Fruit fly (Drosophila melanogaster): ENCODE results near the gene CG15864.

DNA sequence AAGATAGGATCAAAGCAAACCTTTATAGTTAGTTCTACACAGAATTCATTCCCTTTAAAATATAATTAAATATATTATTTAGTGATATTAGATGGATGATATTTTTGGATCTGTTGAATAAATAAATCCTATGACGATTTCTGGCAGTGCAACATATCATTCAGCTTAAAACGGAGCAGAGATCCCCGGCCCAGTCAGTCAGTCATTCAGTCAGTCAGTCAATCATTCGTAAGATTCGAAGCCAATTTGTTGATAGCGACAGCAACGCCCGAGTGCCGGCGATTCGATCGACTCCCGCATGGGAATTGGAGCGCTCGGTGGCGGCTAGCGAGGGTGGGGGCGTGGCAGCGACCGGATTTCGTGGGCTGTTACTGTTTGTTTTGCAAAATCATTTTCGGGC, 31.7 kb downstream of the CG15864 start:
- TF ChIP-seq gl (tag; optimal IDR thresholded peaks at IDR 0.05) = no peak
- no peak for TF ChIP-seq CG8159 (tag; optimal IDR thresholded peaks at IDR 0.05)
- no peak for TF ChIP-seq CG14655 (GFP tag; optimal IDR thresholded peaks at IDR 0.05)
- no peak for TF ChIP-seq CG15710 (tag; optimal IDR thresholded peaks at IDR 0.05)
- no peak for TF ChIP-seq CG10348 (GFP tag; IDR thresholded peaks at IDR 0.05)
- TF ChIP-seq CG4496 (GFP tag; IDR thresholded peaks at IDR 0.05) = no peak
- TF ChIP-seq Pif1B (GFP tag; optimal IDR thresholded peaks at IDR 0.05) = no peak
- TF ChIP-seq Snoo (tag; optimal IDR thresholded peaks at IDR 0.05) = no peak
- TF ChIP-seq fd96Ca (GFP tag; IDR thresholded peaks at IDR 0.05) = no peak
- TF ChIP-seq rn (GFP tag; IDR thresholded peaks at IDR 0.05) = no peak
